Worm (Caenorhabditis elegans) whole organism, L4 larva: ENCODE measurements around the gene ZK622.5.
A peak's percentile ranks its signal among the peaks of the same experiment; 100 is the strongest.

Experiments
- F10B5.3 ChIP-seq: sonication (generic microtip); optimal IDR thresholded peaks from 2 replicates; lab custom pipeline; 2016; ENCODE audit warnings: mild to moderate bottlenecking, missing genetic modification characterization, missing compliant biosample characterization
- F49E8.2 ChIP-seq: sonication (generic microtip); optimal IDR thresholded peaks from 2 replicates; lab custom pipeline; 2016; ENCODE audit warnings: missing compliant biosample characterization, mild to moderate bottlenecking, missing genetic modification characterization, borderline replicate concordance
- R02D3.7 ChIP-seq: fragments of 150-350 bp; sonication (generic microtip); optimal IDR thresholded peaks from 3 replicates; lab custom pipeline; 2014; ENCODE audit warnings: missing biosample characterization, missing genetic modification characterization
- T20F7.1 ChIP-seq: fragments of 200-800 bp; sonication (Bioruptor generic); optimal IDR thresholded peaks from 2 replicates; lab custom pipeline; 2018; ENCODE audit warnings: mild to moderate bottlenecking, missing genetic modification characterization, missing compliant biosample characterization
- T26A8.4 ChIP-seq: fragments of 200-800 bp; sonication (Bioruptor generic); IDR thresholded peaks from 2 replicates; pipeline ENCODE4 v1.3.6; 2022; ENCODE audit warnings: missing genetic modification characterization, missing compliant biosample characterization
- Y5F2A.4 ChIP-seq: fragments of 200-800 bp; sonication (Bioruptor generic); optimal IDR thresholded peaks from 2 replicates; lab custom pipeline; 2018; ENCODE audit warnings: mild to moderate bottlenecking, missing genetic modification characterization, missing compliant biosample characterization
- ZK337.2 ChIP-seq: fragments of 200-800 bp; sonication (Bioruptor generic); IDR thresholded peaks from 2 replicates; pipeline ENCODE4 v1.3.6; 2022; ENCODE audit warnings: missing genetic modification reagents, missing genetic modification characterization, missing compliant biosample characterization
- ZK546.5 ChIP-seq, 2 experiments: sonication (generic microtip); optimal IDR thresholded peaks; 2 replicates each; lab custom pipeline; 2017; ENCODE audit warnings: missing biosample characterization in 2 of 2, missing genetic modification characterization in 2 of 2
- aha-1 ChIP-seq: fragments of 150-350 bp; peaks from one replicate; lab custom pipeline; 2014; ENCODE audit warnings: missing biosample characterization, missing genetic modification characterization
- aly-2 ChIP-seq: sonication (generic microtip); optimal IDR thresholded peaks from 2 replicates; lab custom pipeline; 2018; ENCODE audit warnings: missing biosample characterization, missing genetic modification characterization
- attf-4 ChIP-seq: sonication (generic microtip); optimal IDR thresholded peaks from 3 replicates; lab custom pipeline; 2017; ENCODE audit warnings: missing biosample characterization, missing genetic modification characterization
- ceh-20 ChIP-seq: fragments of 200-800 bp; sonication (Bioruptor generic); IDR thresholded peaks from 2 replicates; pipeline ENCODE4 v1.3.6; 2022; ENCODE audit warnings: missing genetic modification reagents, missing genetic modification characterization, missing compliant biosample characterization
- ceh-32 ChIP-seq: sonication (generic microtip); optimal IDR thresholded peaks from 2 replicates; lab custom pipeline; 2016; ENCODE audit warnings: mild to moderate bottlenecking, missing genetic modification characterization, missing compliant biosample characterization; ENCODE audit not compliant: poor library complexity
- ctbp-1 ChIP-seq: fragments of 200-800 bp; sonication (Bioruptor generic); IDR thresholded peaks from 2 replicates; pipeline ENCODE4 v1.3.6; 2022; ENCODE audit warnings: missing genetic modification reagents, missing genetic modification characterization, missing compliant biosample characterization
- daf-19 ChIP-seq: fragments of 200-800 bp; sonication (Bioruptor generic); conservative IDR thresholded peaks from 2 replicates; pipeline ENCODE4 v1.3.6; 2022; ENCODE audit warnings: missing genetic modification characterization, missing compliant biosample characterization
- dmd-9 ChIP-seq: fragments of 200-800 bp; sonication (Bioruptor generic); IDR thresholded peaks from 2 replicates; pipeline ENCODE4 v1.3.6; 2022; ENCODE audit warnings: missing genetic modification reagents, missing genetic modification characterization, missing compliant biosample characterization
- dpl-1 ChIP-seq: fragments of 150-350 bp; optimal IDR thresholded peaks from 2 replicates; lab custom pipeline; 2014; ENCODE audit warnings: missing biosample characterization, missing genetic modification reagents, missing genetic modification characterization
- duxl-1 ChIP-seq: sonication (generic microtip); optimal IDR thresholded peaks from 2 replicates; lab custom pipeline; 2016; ENCODE audit warnings: mild to moderate bottlenecking, missing genetic modification characterization, moderate library complexity, missing compliant biosample characterization; ENCODE audit not compliant: poor library complexity
- dve-1 ChIP-seq: sonication (generic microtip); optimal IDR thresholded peaks from 2 replicates; lab custom pipeline; 2017; ENCODE audit warnings: antibody characterized with exemption, mild to moderate bottlenecking, missing genetic modification characterization, missing compliant biosample characterization; ENCODE audit not compliant: insufficient read depth
- fkh-10 ChIP-seq: fragments of 150-350 bp; optimal IDR thresholded peaks from 2 replicates; lab custom pipeline; 2014; ENCODE audit warnings: missing biosample characterization, missing genetic modification reagents, missing genetic modification characterization
- gei-8 ChIP-seq: fragments of 200-800 bp; sonication (Bioruptor generic); optimal IDR thresholded peaks from 2 replicates; lab custom pipeline; 2018; ENCODE audit warnings: mild to moderate bottlenecking, missing genetic modification characterization, missing compliant biosample characterization
- hif-1 ChIP-seq, 2 experiments: sonication (generic microtip); optimal IDR thresholded peaks; 2 replicates each; lab custom pipeline; 2016 to 2017; ENCODE audit warnings: missing compliant biosample characterization in 2 of 2, missing genetic modification characterization in 2 of 2, missing genetic modification reagents in 2 of 2, missing genotype in 2 of 2, mild to moderate bottlenecking in 1 of 2
- hlh-11 ChIP-seq: fragments of 200-800 bp; sonication (Bioruptor generic); optimal IDR thresholded peaks from 2 replicates; lab custom pipeline; 2018; ENCODE audit warnings: mild to moderate bottlenecking, missing genetic modification characterization, missing compliant biosample characterization
- lim-7 ChIP-seq: fragments of 200-800 bp; sonication (Bioruptor generic); IDR thresholded peaks from 2 replicates; pipeline ENCODE4 v1.3.6; 2022; ENCODE audit warnings: missing genetic modification characterization, missing compliant biosample characterization
- lin-13 ChIP-seq: fragments of 150-350 bp; optimal IDR thresholded peaks from 2 replicates; lab custom pipeline; 2014; ENCODE audit warnings: missing biosample characterization, missing genetic modification reagents, missing genetic modification characterization
- lin-38 ChIP-seq: fragments of 200-800 bp; sonication (Bioruptor generic); IDR thresholded peaks from 2 replicates; pipeline ENCODE4 v1.3.6; 2022; ENCODE audit warnings: missing genetic modification reagents, missing genetic modification characterization, missing compliant biosample characterization
- lir-3 ChIP-seq: sonication (generic microtip); optimal IDR thresholded peaks from 2 replicates; lab custom pipeline; 2016; ENCODE audit warnings: mild to moderate bottlenecking, missing genetic modification characterization, missing compliant biosample characterization
- mdt-29 ChIP-seq: fragments of 200-800 bp; sonication (Bioruptor generic); IDR thresholded peaks from 2 replicates; pipeline ENCODE4 v1.3.6; 2022; ENCODE audit warnings: missing genetic modification reagents, missing genetic modification characterization, missing compliant biosample characterization
- mxl-2 ChIP-seq: fragments of 200-800 bp; sonication (Bioruptor generic); conservative IDR thresholded peaks from 2 replicates; pipeline ENCODE4 v1.3.6; 2022; ENCODE audit warnings: missing genetic modification reagents, missing genetic modification characterization, missing compliant biosample characterization
- mxl-3 ChIP-seq: fragments of 200-800 bp; sonication (Bioruptor generic); optimal IDR thresholded peaks from 2 replicates; lab custom pipeline; 2018; ENCODE audit warnings: mild to moderate bottlenecking, missing genetic modification characterization, missing compliant biosample characterization
- nhr-102 ChIP-seq: sonication (generic microtip); optimal IDR thresholded peaks from 2 replicates; lab custom pipeline; 2016; ENCODE audit warnings: mild to moderate bottlenecking, missing genetic modification characterization, moderate library complexity, missing compliant biosample characterization
- nhr-237 ChIP-seq: sonication (generic microtip); optimal IDR thresholded peaks from 2 replicates; lab custom pipeline; 2017; ENCODE audit warnings: missing biosample characterization, missing genetic modification characterization
- nhr-41 ChIP-seq: fragments of 200-800 bp; sonication (Bioruptor generic); IDR thresholded peaks from 2 replicates; pipeline ENCODE4 v1.3.6; 2022; ENCODE audit warnings: missing genetic modification reagents, missing genetic modification characterization, missing compliant biosample characterization
- pha-4 ChIP-seq, 2 experiments: fragments of 150-350 bp in 1 of 2; fragments of 200-800 bp in 1 of 2; sonication (Bioruptor generic) in 1 of 2; IDR thresholded peaks in 1 of 2; optimal IDR thresholded peaks in 1 of 2; 2 replicates each; pipeline versions ENCODE4 v1.3.6 to Lab custom; 2014 to 2022; ENCODE audit warnings: missing genetic modification characterization in 2 of 2, missing genetic modification reagents in 2 of 2, missing biosample characterization in 1 of 2, missing compliant biosample characterization in 1 of 2
- pqm-1 ChIP-seq: sonication (generic microtip); optimal IDR thresholded peaks from 2 replicates; lab custom pipeline; 2017; ENCODE audit warnings: missing biosample characterization, missing genetic modification characterization
- saeg-2 ChIP-seq: fragments of 200-800 bp; sonication (Bioruptor generic); IDR thresholded peaks from 2 replicates; pipeline ENCODE4 v1.3.6; 2022; ENCODE audit warnings: missing genetic modification reagents, missing genetic modification characterization, missing compliant biosample characterization
- sdz-12 ChIP-seq: fragments of 200-800 bp; sonication (Bioruptor generic); optimal IDR thresholded peaks from 2 replicates; lab custom pipeline; 2018; ENCODE audit warnings: mild to moderate bottlenecking, missing genetic modification characterization, missing compliant biosample characterization
- set-16 ChIP-seq: fragments of 200-800 bp; sonication (Bioruptor generic); IDR thresholded peaks from 2 replicates; pipeline ENCODE4 v1.3.6; 2022; ENCODE audit warnings: missing genetic modification reagents, missing genetic modification characterization, missing compliant biosample characterization
- skn-1 ChIP-seq: fragments of 150-350 bp; optimal IDR thresholded peaks from 2 replicates; lab custom pipeline; 2014; ENCODE audit warnings: missing biosample characterization, missing genetic modification characterization
- snpc-1.2 ChIP-seq: fragments of 200-800 bp; sonication (Bioruptor generic); IDR thresholded peaks from 2 replicates; pipeline ENCODE4 v1.3.6; 2022; ENCODE audit warnings: missing genetic modification reagents, missing genetic modification characterization, missing compliant biosample characterization
- tag-97 ChIP-seq: fragments of 200-800 bp; sonication (Bioruptor generic); IDR thresholded peaks from 2 replicates; pipeline ENCODE4 v1.3.6; 2022; ENCODE audit warnings: missing genetic modification characterization, missing compliant biosample characterization
- unc-130 ChIP-seq: sonication (generic microtip); optimal IDR thresholded peaks from 2 replicates; lab custom pipeline; 2016; ENCODE audit warnings: missing genetic modification reagents, missing genetic modification characterization, missing compliant biosample characterization
- unc-39 ChIP-seq: sonication (generic microtip); optimal IDR thresholded peaks from 2 replicates; lab custom pipeline; 2017; ENCODE audit warnings: missing biosample characterization, missing genetic modification characterization
- unc-62 ChIP-seq, 3 experiments: fragments of 150-350 bp in 1 of 3; sonication (generic microtip); optimal IDR thresholded peaks in 2 of 3; peaks in 1 of 3; 1 replicate in 1 of 3; 2 replicates in 2 of 3; lab custom pipeline; 2014 to 2017; ENCODE audit warnings: missing biosample characterization in 3 of 3, missing genetic modification characterization in 3 of 3, missing genetic modification reagents in 3 of 3, missing genotype in 1 of 3
- vab-7 ChIP-seq: fragments of 200-800 bp; sonication (Bioruptor generic); IDR thresholded peaks from 2 replicates; pipeline ENCODE4 v1.3.6; 2022; ENCODE audit warnings: missing genetic modification reagents, missing genetic modification characterization, missing compliant biosample characterization
- zag-1 ChIP-seq: fragments of 150-350 bp; optimal IDR thresholded peaks from 2 replicates; lab custom pipeline; 2014; ENCODE audit warnings: missing biosample characterization, missing genetic modification characterization
- ztf-7 ChIP-seq: fragments of 150-350 bp; optimal IDR thresholded peaks from 2 replicates; lab custom pipeline; 2014; ENCODE audit warnings: missing biosample characterization, missing genetic modification characterization

ZK622.5 gene

DNA sequence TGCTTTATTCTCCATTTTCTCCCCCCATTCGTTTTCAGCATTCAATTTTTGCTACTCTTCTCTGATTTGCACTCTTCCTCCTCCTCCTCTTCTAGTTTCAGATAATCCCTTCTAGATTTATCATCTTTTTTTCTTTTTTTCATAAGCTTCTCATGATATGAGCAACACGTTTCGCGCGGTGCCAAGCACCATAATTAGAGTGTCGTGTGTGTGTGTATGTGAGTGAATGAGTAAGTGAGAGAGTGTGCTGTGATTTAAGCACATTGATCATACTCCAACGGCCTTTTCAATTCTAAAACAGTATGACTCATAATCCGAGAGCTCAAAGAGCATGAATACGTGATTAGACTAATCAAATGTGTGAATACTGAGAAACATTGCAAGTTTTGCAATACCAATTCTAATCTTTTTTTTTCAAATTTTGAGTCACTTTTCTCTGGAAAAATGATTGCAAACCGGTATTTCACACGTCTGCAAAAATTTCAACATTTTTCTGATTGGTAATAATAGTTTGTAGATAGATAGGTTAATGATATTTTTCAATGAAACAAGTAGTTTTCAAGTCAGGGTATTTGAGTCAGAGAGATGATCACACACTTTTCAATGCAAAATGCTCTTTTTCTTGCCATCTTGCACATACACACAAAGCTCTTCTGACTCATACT lies 46.3 kb downstream of the ZK622.5 start (continued):
- TF ChIP-seq ceh-32: no peak
- TF ChIP-seq mdt-29: no peak
- TF ChIP-seq lin-13 (GFP tag; lab: Kevin White, UChicago): no peak
- no peak for TF ChIP-seq ZK546.5 (tag; optimal IDR thresholded peaks at IDR 0.05; lab: Kevin White, UChicago)
- no peak for TF ChIP-seq nhr-41 (GFP tag; lab: Robert Waterston, UW)
- peak; percentile 65 for TF ChIP-seq aha-1 (tag; lab: Kevin White, UChicago)
- TF ChIP-seq dpl-1 (GFP tag; lab: Kevin White, UChicago): no peak
- no peak for TF ChIP-seq T26A8.4 (GFP tag; lab: Robert Waterston, UW)

ce11 chrII:5336035-5336376 lies 46.8 kb downstream of the ZK622.5 start:
- TF ChIP-seq tag-97 (GFP tag; lab: Robert Waterston, UW) (no peak), aly-2 (tag; lab: Kevin White, UChicago) (no peak), skn-1 (no peak), F10B5.3 (tag; lab: Kevin White, UChicago) (no peak), hlh-11 (tag; lab: Kevin White, UChicago) (no peak), attf-4 (no peak), gei-8 (GFP tag; lab: Kevin White, UChicago) (no peak), nhr-41 (GFP tag; lab: Robert Waterston, UW) (no peak), aha-1 (tag; lab: Kevin White, UChicago) (peak; percentile 99), nhr-102 (tag; lab: Kevin White, UChicago) (no peak), mdt-29 (no peak), pqm-1 (no peak), ZK546.5 (tag; optimal IDR thresholded peaks at IDR 0.05; lab: Kevin White, UChicago) (no peak), ZK337.2 (GFP tag; lab: Robert Waterston, UW) (no peak), set-16 (peak; percentile 29; the same call in 1 of the 2 replicates), ceh-32 (no peak), ceh-20 (peak; percentile 20; the same call in 1 of the 2 replicates), lim-7 (GFP tag; lab: Robert Waterston, UW) (no peak), unc-130 (GFP tag; lab: Kevin White, UChicago) (no peak), zag-1 (no peak), T26A8.4 (GFP tag; lab: Robert Waterston, UW) (no peak), saeg-2 (GFP tag; lab: Robert Waterston, UW) (no peak), ztf-7 (no peak), mxl-3 (no peak), ctbp-1 (GFP tag; lab: Robert Waterston, UW) (no peak), snpc-1.2 (GFP tag; lab: Robert Waterston, UW) (no peak), mxl-2 (no peak), unc-62 (GFP tag; optimal IDR thresholded peaks at IDR 0.05 in 1 of 2; lab: Kevin White, UChicago) (no peak), unc-62 (tag; optimal IDR thresholded peaks at IDR 0.05; lab: Kevin White, UChicago) (no peak), Y5F2A.4 (GFP tag; lab: Kevin White, UChicago) (no peak), lin-38 (GFP tag; lab: Robert Waterston, UW) (peak; percentile 44; the same call in 1 of the 2 replicates), T20F7.1 (GFP tag; lab: Kevin White, UChicago) (no peak), nhr-237 (tag; lab: Kevin White, UChicago) (no peak), unc-39 (tag; lab: Kevin White, UChicago) (no peak), lir-3 (tag; lab: Kevin White, UChicago) (no peak), F49E8.2 (tag; lab: Kevin White, UChicago) (no peak), pha-4 (GFP tag; IDR thresholded peaks at IDR 0.05; lab: Robert Waterston, UW) (no peak), pha-4 (tag; optimal IDR thresholded peaks at IDR 0.05; lab: Kevin White, UChicago) (no peak), sdz-12 (GFP tag; lab: Kevin White, UChicago) (no peak), dmd-9 (GFP tag; lab: Robert Waterston, UW) (no peak), hif-1 (tag; optimal IDR thresholded peaks at IDR 0.05; lab: Kevin White, UChicago) (peak in 1 of 2 experiments; percentile 69), daf-19 (GFP tag; lab: Robert Waterston, UW) (no peak), vab-7 (GFP tag; lab: Robert Waterston, UW) (0 out of 2 replicates have a peak, but pooled peaks have one; percentile 26), R02D3.7 (no peak), fkh-10 (GFP tag; lab: Kevin White, UChicago) (peak; percentile 74), dve-1 (no peak), duxl-1 (no peak)
